Worm (Caenorhabditis elegans) whole organism, young adult: ENCODE measurements around the gene Y76B12C.4.

Experiments
- Y53F4B.3 ChIP-seq: fragments of 200-800 bp; sonication (Bioruptor generic); IDR thresholded peaks from 2 replicates; pipeline ENCODE4 v1.3.6; 2022; ENCODE audit warnings: missing genetic modification reagents, missing genetic modification characterization, missing compliant biosample characterization
- Y95B8A.8 ChIP-seq: fragments of 200-800 bp; sonication (Bioruptor generic); IDR thresholded peaks from 2 replicates; pipeline ENCODE4 v1.3.6; 2022; ENCODE audit warnings: missing genetic modification reagents, missing genetic modification characterization, missing compliant biosample characterization
- attf-3 ChIP-seq: fragments of 200-800 bp; sonication (Bioruptor generic); conservative IDR thresholded peaks from 2 replicates; pipeline ENCODE4 v1.3.6; 2022; ENCODE audit warnings: missing genetic modification reagents, missing genetic modification characterization, missing compliant biosample characterization
- efl-1 ChIP-seq: fragments of 150-350 bp; optimal IDR thresholded peaks from 2 replicates; lab custom pipeline; 2014; ENCODE audit warnings: missing biosample characterization, missing genetic modification reagents, missing genetic modification characterization
- egl-44 ChIP-seq: fragments of 200-800 bp; sonication (Bioruptor generic); IDR thresholded peaks from 2 replicates; pipeline ENCODE4 v1.3.6; 2022; ENCODE audit warnings: missing genetic modification reagents, missing genetic modification characterization, missing compliant biosample characterization
- hmg-1.2 ChIP-seq: fragments of 200-800 bp; sonication (Bioruptor generic); IDR thresholded peaks from 2 replicates; pipeline ENCODE4 v1.3.6; 2022; ENCODE audit warnings: missing genetic modification reagents, missing genetic modification characterization, missing compliant biosample characterization
- lag-1 ChIP-seq: fragments of 200-800 bp; sonication (Bioruptor generic); IDR thresholded peaks from 2 replicates; pipeline ENCODE4 v1.3.6; 2022; ENCODE audit warnings: missing genetic modification reagents, missing genetic modification characterization, missing compliant biosample characterization
- madf-10 ChIP-seq: sonication (generic microtip); optimal IDR thresholded peaks from 2 replicates; lab custom pipeline; 2016; ENCODE audit warnings: mild to moderate bottlenecking, missing genetic modification characterization, missing compliant biosample characterization
- madf-6 ChIP-seq: fragments of 200-800 bp; sonication (Bioruptor generic); IDR thresholded peaks from 2 replicates; pipeline ENCODE4 v1.3.6; 2022; ENCODE audit warnings: missing genetic modification reagents, missing genetic modification characterization, missing compliant biosample characterization
- mcd-1 ChIP-seq: fragments of 200-800 bp; sonication (Bioruptor generic); IDR thresholded peaks from 2 replicates; pipeline ENCODE4 v1.3.6; 2022; ENCODE audit warnings: missing genetic modification reagents, missing genetic modification characterization, missing compliant biosample characterization
- nhr-120 ChIP-seq: fragments of 200-800 bp; sonication (Bioruptor generic); IDR thresholded peaks from 2 replicates; pipeline ENCODE4 v1.3.6; 2022; ENCODE audit warnings: missing genetic modification characterization, missing compliant biosample characterization
- pha-4 ChIP-seq: fragments of 150-350 bp; sonication (generic microtip); optimal IDR thresholded peaks from 2 replicates; lab custom pipeline; 2014; ENCODE audit warnings: missing biosample characterization, missing genetic modification reagents, missing genetic modification characterization
- tbx-9 ChIP-seq: sonication (generic microtip); optimal IDR thresholded peaks from 2 replicates; lab custom pipeline; 2016; ENCODE audit warnings: borderline replicate concordance, missing genetic modification characterization, inconsistent platforms, missing compliant biosample characterization
- unc-62 ChIP-seq: fragments of 150-350 bp; optimal IDR thresholded peaks from 2 replicates; lab custom pipeline; 2014; ENCODE audit warnings: missing biosample characterization, missing genetic modification reagents, missing genetic modification characterization

- no peak for TF ChIP-seq attf-3 (GFP tag; lab: Robert Waterston, UW)
- no peak for TF ChIP-seq Y95B8A.8 (GFP tag; lab: Robert Waterston, UW)
- TF ChIP-seq hmg-1.2 (GFP tag; lab: Robert Waterston, UW): no peak
- TF ChIP-seq pha-4 (tag; lab: Kevin White, UChicago): no peak
- TF ChIP-seq egl-44: no peak
- peak; percentile 89 for TF ChIP-seq mcd-1 (GFP tag; lab: Robert Waterston, UW)
- TF ChIP-seq lag-1 (GFP tag; lab: Robert Waterston, UW): no peak
- TF ChIP-seq madf-6 (GFP tag; lab: Robert Waterston, UW): no peak
- TF ChIP-seq Y53F4B.3: no peak
- TF ChIP-seq madf-10 (tag; lab: Kevin White, UChicago): no peak
- no peak for TF ChIP-seq efl-1 (GFP tag; lab: Kevin White, UChicago)
- TF ChIP-seq nhr-120 (GFP tag; lab: Robert Waterston, UW): no peak
- TF ChIP-seq unc-62 (GFP tag; lab: Kevin White, UChicago): no peak
- no peak for TF ChIP-seq tbx-9
These were observed 48.4 kb downstream of the Y76B12C.4 start, which contains the start of gene denn-4 for ce11 chrIV:1923722-1924121.
